Worm (Caenorhabditis elegans) whole organism, L1 larva: ENCODE results near the gene toh-1.

Experiments used
- Y116A8C.19 ChIP-seq: sonication (generic microtip); optimal IDR thresholded peaks from 2 replicates; lab custom pipeline; 2016; ENCODE audit warnings: missing compliant biosample characterization, missing genetic modification characterization, borderline replicate concordance
- alr-1 ChIP-seq: fragments of 200-800 bp; sonication (Bioruptor generic); optimal IDR thresholded peaks from 2 replicates; lab custom pipeline; 2018; ENCODE audit warnings: borderline replicate concordance, mild to moderate bottlenecking, missing genetic modification characterization, missing compliant biosample characterization
- ama-1 ChIP-seq: fragments of 150-350 bp; optimal IDR thresholded peaks from 2 replicates; lab custom pipeline; 2014
- blmp-1 ChIP-seq: fragments of 150-350 bp; optimal IDR thresholded peaks from 2 replicates; lab custom pipeline; 2014; ENCODE audit warnings: missing biosample characterization, missing genetic modification characterization
- ceh-82 ChIP-seq, 3 experiments: fragments of 150-350 bp in 1 of 3; sonication (generic microtip) in 2 of 3; optimal IDR thresholded peaks; 2 replicates each; lab custom pipeline; 2014 to 2017; ENCODE audit warnings: missing biosample characterization in 3 of 3, missing genetic modification characterization in 3 of 3
- ceh-90 ChIP-seq: sonication (generic microtip); optimal IDR thresholded peaks from 2 replicates; lab custom pipeline; 2016; ENCODE audit warnings: missing genetic modification characterization, missing compliant biosample characterization
- ces-1 ChIP-seq: fragments of 150-350 bp; optimal IDR thresholded peaks from 2 replicates; lab custom pipeline; 2014; ENCODE audit warnings: missing biosample characterization, missing genetic modification reagents, missing genetic modification characterization
- elt-3 ChIP-seq, 6 experiments: fragments of 150-350 bp in 1 of 6; sonication (generic microtip); optimal IDR thresholded peaks; 2 replicates each; lab custom pipeline; 2017 to 2018; ENCODE audit warnings: missing biosample characterization in 6 of 6, missing genetic modification characterization in 6 of 6, inconsistent platforms in 1 of 6
- ets-5 ChIP-seq: fragments of 200-800 bp; sonication (Bioruptor generic); IDR thresholded peaks from 2 replicates; pipeline ENCODE4 v1.3.6; 2022; ENCODE audit warnings: missing genetic modification characterization, missing compliant biosample characterization
- fkh-8 ChIP-seq: sonication (generic microtip); optimal IDR thresholded peaks from 2 replicates; lab custom pipeline; 2016; ENCODE audit warnings: mild to moderate bottlenecking, missing genetic modification characterization, missing compliant biosample characterization
- grh-1 ChIP-seq: fragments of 200-800 bp; sonication (Bioruptor generic); IDR thresholded peaks from 2 replicates; pipeline ENCODE4 v1.3.6; 2022; ENCODE audit warnings: missing genetic modification reagents, missing genetic modification characterization, missing compliant biosample characterization
- hlh-17 ChIP-seq: fragments of 200-800 bp; sonication (Bioruptor generic); optimal IDR thresholded peaks from 2 replicates; lab custom pipeline; 2018; ENCODE audit warnings: missing genetic modification characterization, mild to moderate bottlenecking, missing compliant biosample characterization, moderate library complexity, borderline replicate concordance
- hpl-2 ChIP-seq: fragments of 150-350 bp; optimal IDR thresholded peaks from 2 replicates; lab custom pipeline; 2014; ENCODE audit warnings: missing biosample characterization, missing genetic modification reagents, missing genetic modification characterization
- isw-1 ChIP-seq: fragments of 200-800 bp; sonication (Bioruptor generic); IDR thresholded peaks from 2 replicates; pipeline ENCODE4 v1.3.6; 2022; ENCODE audit warnings: missing genetic modification characterization, missing compliant biosample characterization
- lin-14 ChIP-seq: fragments of 200-800 bp; sonication (Bioruptor generic); optimal IDR thresholded peaks from 2 replicates; lab custom pipeline; 2018; ENCODE audit warnings: mild to moderate bottlenecking, missing genetic modification characterization, moderate library complexity, missing compliant biosample characterization
- lin-35 ChIP-seq, 2 experiments: fragments of 150-350 bp; optimal IDR thresholded peaks; 2 replicates each; lab custom pipeline; 2014; ENCODE audit warnings: missing biosample characterization in 2 of 2, missing genetic modification characterization in 2 of 2, missing genetic modification reagents in 2 of 2
- lsy-2 ChIP-seq, 2 experiments: fragments of 150-350 bp; optimal IDR thresholded peaks; 2 replicates each; lab custom pipeline; 2014; ENCODE audit warnings: missing biosample characterization in 2 of 2, missing genetic modification characterization in 2 of 2
- mab-9 ChIP-seq: fragments of 200-800 bp; sonication (Bioruptor generic); IDR thresholded peaks from 2 replicates; pipeline ENCODE4 v1.3.6; 2022; ENCODE audit warnings: missing genetic modification reagents, missing genetic modification characterization, missing compliant biosample characterization
- mef-2 ChIP-seq: fragments of 150-350 bp; optimal IDR thresholded peaks from 2 replicates; lab custom pipeline; 2014; ENCODE audit warnings: missing biosample characterization, missing genetic modification characterization
- mep-1 ChIP-seq: fragments of 150-350 bp; optimal IDR thresholded peaks from 2 replicates; lab custom pipeline; 2014; ENCODE audit warnings: missing biosample characterization, missing genetic modification characterization
- nhr-11 ChIP-seq: fragments of 150-350 bp; optimal IDR thresholded peaks from 2 replicates; lab custom pipeline; 2014; ENCODE audit warnings: missing biosample characterization, missing genetic modification characterization
- nhr-19 ChIP-seq: fragments of 200-800 bp; sonication (Bioruptor generic); conservative IDR thresholded peaks from 2 replicates; pipeline ENCODE4 v1.3.6; 2022; ENCODE audit warnings: missing genetic modification characterization, missing compliant biosample characterization
- nhr-20 ChIP-seq: sonication (generic microtip); optimal IDR thresholded peaks from 2 replicates; lab custom pipeline; 2016; ENCODE audit warnings: mild to moderate bottlenecking, missing genetic modification characterization, missing compliant biosample characterization
- nhr-28 ChIP-seq: fragments of 150-350 bp; optimal IDR thresholded peaks from 2 replicates; lab custom pipeline; 2014; ENCODE audit warnings: missing biosample characterization, missing genetic modification characterization
- nhr-47 ChIP-seq: sonication (generic microtip); optimal IDR thresholded peaks from 2 replicates; lab custom pipeline; 2016; ENCODE audit warnings: mild to moderate bottlenecking, missing genetic modification characterization, moderate library complexity, missing compliant biosample characterization
- nhr-71 ChIP-seq: sonication (generic microtip); optimal IDR thresholded peaks from 2 replicates; lab custom pipeline; 2016; ENCODE audit warnings: mild to moderate bottlenecking, missing genetic modification characterization, moderate library complexity, missing compliant biosample characterization
- nhr-76 ChIP-seq: sonication (generic microtip); optimal IDR thresholded peaks from 2 replicates; lab custom pipeline; 2017; ENCODE audit warnings: missing biosample characterization, missing genetic modification characterization
- nhr-85 ChIP-seq: sonication (generic microtip); peaks from one replicate; lab custom pipeline; 2016; ENCODE audit warnings: missing genetic modification characterization, inconsistent platforms, missing compliant biosample characterization
- nhr-90 ChIP-seq: sonication (generic microtip); optimal IDR thresholded peaks from 2 replicates; lab custom pipeline; 2016; ENCODE audit warnings: mild to moderate bottlenecking, missing genetic modification characterization, missing compliant biosample characterization; ENCODE audit not compliant: poor library complexity
- snu-23 ChIP-seq: sonication (generic microtip); optimal IDR thresholded peaks from 2 replicates; lab custom pipeline; 2016; ENCODE audit warnings: missing genetic modification characterization, missing compliant biosample characterization
- sptf-1 ChIP-seq: fragments of 150-350 bp; optimal IDR thresholded peaks from 2 replicates; lab custom pipeline; 2014; ENCODE audit warnings: missing biosample characterization, missing genetic modification characterization
- sup-37 ChIP-seq: fragments of 200-800 bp; sonication (Bioruptor generic); optimal IDR thresholded peaks from 2 replicates; lab custom pipeline; 2018; ENCODE audit warnings: mild to moderate bottlenecking, missing genetic modification characterization, missing compliant biosample characterization
- tlp-1 ChIP-seq: fragments of 150-350 bp; optimal IDR thresholded peaks from 2 replicates; lab custom pipeline; 2014; ENCODE audit warnings: missing biosample characterization, missing genetic modification characterization
- unc-130 ChIP-seq: fragments of 150-350 bp; optimal IDR thresholded peaks from 2 replicates; lab custom pipeline; 2017; ENCODE audit warnings: missing biosample characterization, missing genetic modification characterization, inconsistent platforms
- unc-62 ChIP-seq: fragments of 150-350 bp; optimal IDR thresholded peaks from 2 replicates; lab custom pipeline; 2014; ENCODE audit warnings: missing biosample characterization, missing genetic modification reagents, missing genetic modification characterization
- unc-98 ChIP-seq: fragments of 200-800 bp; sonication (Bioruptor generic); IDR thresholded peaks from 2 replicates; pipeline ENCODE4 v1.3.6; 2022; ENCODE audit warnings: missing genetic modification characterization, missing compliant biosample characterization
- ztf-4 ChIP-seq: fragments of 150-350 bp; optimal IDR thresholded peaks from 2 replicates; lab custom pipeline; 2014; ENCODE audit warnings: missing biosample characterization, missing genetic modification characterization

The toh-1 gene

DNA sequence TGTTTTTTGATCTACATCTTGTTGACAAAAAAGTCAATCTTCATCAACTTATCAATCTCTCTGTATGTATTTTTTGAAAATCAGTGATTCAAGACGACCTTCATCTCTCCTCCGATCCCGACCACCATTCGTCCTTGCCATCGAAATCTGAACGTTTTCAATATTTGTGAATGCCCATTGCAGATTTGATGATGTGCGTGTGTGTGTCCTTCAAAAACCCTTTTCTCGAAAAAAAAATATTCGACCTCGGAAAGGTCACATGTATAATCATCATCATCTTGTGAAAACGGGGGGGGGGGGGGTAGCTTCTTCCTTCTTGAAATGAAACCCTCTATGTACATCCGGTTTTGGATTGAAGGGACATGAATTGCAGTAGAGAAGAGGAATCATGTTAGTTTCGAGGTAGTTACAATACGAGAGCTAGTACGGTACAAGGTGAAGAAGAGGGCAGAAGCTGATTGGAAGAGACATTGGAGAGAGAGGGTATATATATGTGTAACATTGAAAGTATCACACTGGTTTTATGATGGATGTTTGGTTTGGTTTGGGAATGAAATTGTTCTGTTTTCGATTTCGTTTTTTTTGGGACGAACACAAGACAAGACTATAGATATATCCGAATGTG is 3.7 kb upstream of the toh-1 start (continued):
- TF ChIP-seq snu-23 (GFP tag; lab: Kevin White, UChicago) (no peak), hpl-2 (no peak), lin-14 (GFP tag; lab: Kevin White, UChicago) (peak; percentile 75), nhr-11 (tag; lab: Kevin White, UChicago) (no peak), sup-37 (no peak), nhr-47 (tag; lab: Kevin White, UChicago) (no peak)

DNA sequence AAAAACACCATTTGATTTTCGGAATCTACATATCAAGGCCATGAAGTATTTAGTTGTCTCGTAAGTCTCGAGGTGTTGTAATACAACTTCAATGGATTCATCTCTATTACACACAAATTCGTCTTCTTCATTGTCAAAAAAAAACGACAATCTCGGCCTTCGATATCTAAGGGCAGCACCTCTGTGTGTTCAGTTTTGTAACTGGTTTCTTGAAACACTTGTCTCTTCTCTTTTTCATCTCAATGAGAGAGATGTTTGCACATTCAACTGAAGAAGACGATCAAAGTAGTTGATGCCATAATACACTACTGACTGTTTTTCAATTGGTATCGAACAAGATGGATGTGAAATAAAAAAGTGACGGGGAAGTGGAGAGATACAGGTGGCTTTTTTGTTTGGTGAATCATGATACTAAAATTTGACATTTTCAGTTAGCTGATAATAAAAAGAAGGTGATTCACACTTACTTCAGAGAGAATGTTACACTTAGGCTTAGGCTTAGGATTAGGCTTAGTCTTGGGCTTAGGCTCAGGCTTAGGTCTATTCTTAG is 2.6 kb upstream of the toh-1 start:
- TF ChIP-seq lsy-2 (tag; optimal IDR thresholded peaks at IDR 0.05; lab: Kevin White, UChicago) = peak in 1 of 2 experiments; percentile 23
- TF ChIP-seq blmp-1 (tag; lab: Kevin White, UChicago) = peak; percentile 10
- TF ChIP-seq ces-1 (GFP tag; lab: Kevin White, UChicago) = no peak
- TF ChIP-seq nhr-71 (tag; lab: Kevin White, UChicago) = peak; percentile 14
- TF ChIP-seq lin-14 (GFP tag; lab: Kevin White, UChicago) = peak; percentile 83
- peak; percentile 9 for TF ChIP-seq mep-1
- no peak for TF ChIP-seq mef-2 (tag; lab: Kevin White, UChicago)
- TF ChIP-seq ceh-90 (tag; lab: Kevin White, UChicago) = no peak
- TF ChIP-seq Y116A8C.19 (tag; lab: Kevin White, UChicago) = no peak
- no peak for TF ChIP-seq isw-1 (GFP tag; lab: Robert Waterston, UW)
- TF ChIP-seq nhr-47 (tag; lab: Kevin White, UChicago) = no peak
- TF ChIP-seq elt-3 (tag; optimal IDR thresholded peaks at IDR 0.05; lab: Kevin White, UChicago) = peak in 1 of 6 experiments; percentile 16
- peak; percentile 2 for TF ChIP-seq nhr-90 (tag; lab: Kevin White, UChicago)
- peak; percentile 38 for TF ChIP-seq snu-23 (GFP tag; lab: Kevin White, UChicago)
- peak; percentile 29 for TF ChIP-seq nhr-20 (tag; lab: Kevin White, UChicago)
- 0 out of 2 replicates have a peak, but pooled peaks have one; percentile 4 for TF ChIP-seq nhr-19 (GFP tag; lab: Robert Waterston, UW)
- TF ChIP-seq grh-1 (GFP tag; lab: Robert Waterston, UW) = 0 out of 2 replicates have a peak, but pooled peaks have one; percentile 37
- peak; percentile 92 for TF ChIP-seq nhr-85 (tag; lab: Kevin White, UChicago)
- TF ChIP-seq ama-1 (lab: Kevin White, UChicago) = no peak
- TF ChIP-seq sptf-1 (tag; lab: Kevin White, UChicago) = no peak
- TF ChIP-seq nhr-76 (tag; lab: Kevin White, UChicago) = no peak
- TF ChIP-seq mab-9 (GFP tag; lab: Robert Waterston, UW) = no peak

DNA sequence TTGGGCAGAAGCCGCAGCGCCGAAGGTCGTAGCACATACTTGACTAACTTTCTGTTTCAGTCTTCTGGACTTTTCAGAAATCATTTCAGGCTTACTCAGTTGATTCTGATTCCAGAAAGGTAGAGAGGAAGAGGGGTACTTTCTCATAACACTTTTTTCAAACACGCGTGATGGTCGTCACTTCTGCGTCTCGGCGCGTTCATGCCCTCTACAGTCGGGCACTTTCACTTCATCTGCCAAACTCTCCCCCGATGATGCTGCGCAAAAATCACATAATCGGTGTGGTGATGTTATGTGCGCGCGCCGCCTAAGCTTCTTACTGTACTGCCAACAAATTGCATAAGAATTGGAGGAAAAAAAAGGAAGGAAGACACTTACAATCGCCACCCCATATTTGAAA is 1.2 kb downstream of the toh-1 start:
- no peak for TF ChIP-seq tlp-1
- TF ChIP-seq ama-1 (lab: Kevin White, UChicago) = no peak
- TF ChIP-seq nhr-85 (tag; lab: Kevin White, UChicago) = peak; percentile 72
- TF ChIP-seq blmp-1 (tag; lab: Kevin White, UChicago) = peak; percentile 96
- TF ChIP-seq snu-23 (GFP tag; lab: Kevin White, UChicago) = peak; percentile 26
- peak; percentile 4 for TF ChIP-seq nhr-20 (tag; lab: Kevin White, UChicago)
- TF ChIP-seq lin-14 (GFP tag; lab: Kevin White, UChicago) = peak; percentile 50
- TF ChIP-seq ets-5 (GFP tag; lab: Robert Waterston, UW) = no peak

DNA sequence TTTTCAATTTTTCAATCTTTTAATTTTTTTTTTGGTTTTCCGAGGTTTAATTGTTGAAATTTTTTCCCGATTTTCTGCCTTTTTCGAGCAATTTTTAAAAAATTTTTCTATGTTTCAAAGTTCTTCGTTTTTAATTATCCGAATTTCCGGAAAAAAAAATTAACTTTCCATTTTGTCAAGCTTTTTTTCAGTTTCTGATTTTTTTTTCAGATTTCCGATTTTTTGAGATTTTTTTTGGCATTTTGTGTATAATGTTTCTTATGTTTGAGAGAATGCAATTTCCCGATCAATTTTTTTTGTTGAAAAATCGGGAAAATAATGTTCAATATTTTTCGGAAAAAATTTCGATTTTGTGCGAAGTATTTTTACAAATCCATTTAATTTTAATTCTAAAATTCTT is 1.9 kb downstream of the toh-1 start:
- no peak for TF ChIP-seq lin-35 (GFP tag; optimal IDR thresholded peaks at IDR 0.05; lab: Kevin White, UChicago)
- no peak for TF ChIP-seq nhr-76 (tag; lab: Kevin White, UChicago)
- TF ChIP-seq unc-98 (GFP tag; lab: Robert Waterston, UW) = no peak
- TF ChIP-seq alr-1 = no peak
- no peak for TF ChIP-seq mab-9 (GFP tag; lab: Robert Waterston, UW)
- no peak for TF ChIP-seq tlp-1
- no peak for TF ChIP-seq fkh-8 (tag; lab: Kevin White, UChicago)
- TF ChIP-seq unc-130 = no peak
- no peak for TF ChIP-seq elt-3 (tag; optimal IDR thresholded peaks at IDR 0.05; lab: Kevin White, UChicago)
- no peak for TF ChIP-seq Y116A8C.19 (tag; lab: Kevin White, UChicago)
- TF ChIP-seq sptf-1 (tag; lab: Kevin White, UChicago) = no peak
- TF ChIP-seq ztf-4 (tag; lab: Kevin White, UChicago) = no peak
- no peak for TF ChIP-seq unc-62 (GFP tag; lab: Kevin White, UChicago)
- no peak for TF ChIP-seq hlh-17 (GFP tag; lab: Kevin White, UChicago)
- TF ChIP-seq nhr-28 (tag; lab: Kevin White, UChicago) = no peak
- TF ChIP-seq nhr-90 (tag; lab: Kevin White, UChicago) = no peak
- TF ChIP-seq ceh-82 (tag; optimal IDR thresholded peaks at IDR 0.05; lab: Kevin White, UChicago) = no peak
